Fruit fly (Drosophila melanogaster): ENCODE data around the gene rin.

rin gene

DNA sequence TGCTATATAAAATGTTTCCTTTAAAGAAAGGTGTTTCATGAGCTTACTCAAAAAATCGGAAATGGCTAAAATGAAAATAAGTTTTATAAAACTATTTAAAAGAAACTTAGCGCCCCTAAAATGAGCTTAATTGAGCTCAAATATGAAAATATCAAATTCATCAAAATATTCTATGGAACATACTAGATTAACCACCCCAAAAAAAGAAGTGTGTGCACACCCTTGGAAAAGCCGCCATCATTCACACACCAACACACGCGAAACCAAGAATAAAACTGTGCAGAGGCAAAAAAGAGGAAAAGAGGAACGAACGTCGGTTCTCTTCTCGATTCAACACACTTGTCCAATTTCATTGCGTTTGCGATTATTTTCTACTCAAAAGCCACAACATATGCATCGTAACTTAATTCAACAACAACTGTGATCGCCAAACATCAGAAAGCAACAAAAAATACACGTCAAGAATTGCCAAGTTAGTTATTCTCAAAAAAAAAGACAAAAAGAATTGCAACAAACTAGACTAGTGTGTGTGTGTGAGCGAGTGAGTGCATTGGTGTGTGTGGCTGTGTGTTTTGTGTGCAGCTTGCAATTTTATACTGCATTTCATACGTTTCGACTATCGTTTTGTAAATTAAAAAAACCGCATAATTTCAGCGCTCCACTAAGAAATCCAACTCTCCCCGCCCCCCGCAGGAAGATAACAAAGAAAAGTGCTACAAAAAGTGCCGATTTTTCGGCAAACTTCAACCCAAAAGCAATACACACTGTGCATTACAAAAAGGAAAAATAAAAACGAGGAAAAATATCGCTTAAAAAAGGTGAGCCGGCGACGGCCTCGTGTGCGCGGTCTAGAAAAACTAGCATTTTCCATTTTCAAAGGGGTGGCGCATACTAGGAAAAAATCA is at the start of gene rin:
TSS of gene rin (plus strand) at position 276 of the 905 bp plus-strand sequence.
- TF ChIP-seq CG13204 (GFP tag; optimal IDR thresholded peaks at IDR 0.05) = peak; percentile 20
- TF ChIP-seq CG10348 (GFP tag; IDR thresholded peaks at IDR 0.05) = no peak
- TF ChIP-seq CG15710 (tag; optimal IDR thresholded peaks at IDR 0.05) = peak; percentile 35
- no peak for TF ChIP-seq fd96Ca (GFP tag; IDR thresholded peaks at IDR 0.05)
- TF ChIP-seq gl (tag; optimal IDR thresholded peaks at IDR 0.05) = peak; percentile 78
- TF ChIP-seq CG8301 (tag; optimal IDR thresholded peaks at IDR 0.05) = peak; percentile 41
- TF ChIP-seq CG12605 (GFP tag; IDR thresholded peaks at IDR 0.05) = peak; percentile 41; the same call in 1 of the 2 replicates
- TF ChIP-seq CG32121 (GFP tag; IDR thresholded peaks at IDR 0.05) = peak; percentile 39; the same call in 1 of the 2 replicates
- TF ChIP-seq EcR (GFP tag; optimal IDR thresholded peaks at IDR 0.05) = peak; percentile 61
- peak; percentile 26 for TF ChIP-seq Pif1A (GFP tag; optimal IDR thresholded peaks at IDR 0.05)
- TF ChIP-seq CG34367 (tag; optimal IDR thresholded peaks at IDR 0.05) = peak; percentile 59
- no peak for TF ChIP-seq D1 (tag; optimal IDR thresholded peaks at IDR 0.05)
- TF ChIP-seq Ets98B (GFP tag; IDR thresholded peaks at IDR 0.05) = no peak
- 0 out of 3 replicates have a peak, but pooled peaks have one; percentile 15 for TF ChIP-seq CG4496 (GFP tag; IDR thresholded peaks at IDR 0.05)
- TF ChIP-seq CG8159 (tag; optimal IDR thresholded peaks at IDR 0.05) = peak; percentile 58
- no peak for TF ChIP-seq rn (GFP tag; IDR thresholded peaks at IDR 0.05)
- no peak for TF ChIP-seq CG9948 (tag; optimal IDR thresholded peaks at IDR 0.05)

DNA sequence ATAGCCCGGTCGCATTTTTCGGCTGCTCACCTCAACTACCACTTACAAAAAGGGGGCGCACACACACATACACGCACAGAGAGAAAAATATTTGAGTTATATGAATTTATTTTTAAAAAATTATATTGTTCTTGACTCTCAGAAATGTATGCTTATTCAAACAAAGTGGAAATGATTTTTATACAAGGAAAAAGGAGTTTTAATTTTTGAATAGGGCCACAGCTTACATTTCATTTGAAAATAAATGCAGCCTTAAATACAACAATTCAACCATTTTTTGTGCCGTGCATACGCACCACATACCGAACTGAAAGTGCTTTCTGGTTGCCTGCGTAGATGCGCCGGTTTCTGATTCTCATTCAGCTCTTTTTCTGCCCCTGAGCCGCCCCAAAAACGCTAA is 46.3 kb upstream of the rin start:
- TF ChIP-seq Ets98B (GFP tag; IDR thresholded peaks at IDR 0.05) (no peak), CG4496 (GFP tag; IDR thresholded peaks at IDR 0.05) (0 out of 3 replicates have a peak, but pooled peaks have one; percentile 28), CG12605 (GFP tag; IDR thresholded peaks at IDR 0.05) (no peak), CG32121 (GFP tag; IDR thresholded peaks at IDR 0.05) (no peak)

DNA sequence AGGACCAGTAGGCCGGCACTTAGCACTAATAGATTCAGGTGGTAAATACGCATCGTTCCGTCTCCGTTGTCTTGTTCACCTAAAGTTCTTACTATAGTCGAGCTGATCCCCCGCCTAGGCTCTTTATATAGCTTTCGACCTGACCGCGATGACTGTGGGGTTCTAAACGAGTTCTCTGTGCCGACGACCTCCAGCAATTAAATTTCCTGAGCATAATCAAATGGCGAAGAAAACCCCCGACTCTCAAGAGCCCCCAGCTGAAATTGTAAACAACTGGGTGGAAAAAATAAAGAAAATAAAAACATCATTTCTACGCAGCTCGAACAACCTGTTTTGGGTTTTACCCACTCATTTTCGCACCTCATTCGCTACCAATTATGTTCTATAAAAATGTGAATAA is 37.7 kb upstream of the rin start, which contains the start of gene CG9759:
TSS of gene CG9759 (minus strand) at position 101 of the 400 bp plus-strand sequence.
- TF ChIP-seq Ets98B (GFP tag; IDR thresholded peaks at IDR 0.05) (no peak), CG15710 (tag; optimal IDR thresholded peaks at IDR 0.05) (no peak), rn (GFP tag; IDR thresholded peaks at IDR 0.05) (no peak), CG10348 (GFP tag; IDR thresholded peaks at IDR 0.05) (no peak), CG4496 (GFP tag; IDR thresholded peaks at IDR 0.05) (no peak), CG8159 (tag; optimal IDR thresholded peaks at IDR 0.05) (no peak), CG17806 (tag; optimal IDR thresholded peaks at IDR 0.05) (no peak), EcR (GFP tag; optimal IDR thresholded peaks at IDR 0.05) (no peak), D1 (tag; optimal IDR thresholded peaks at IDR 0.05) (no peak), CG8301 (tag; optimal IDR thresholded peaks at IDR 0.05) (no peak), CG34367 (tag; optimal IDR thresholded peaks at IDR 0.05) (no peak), CG12605 (GFP tag; IDR thresholded peaks at IDR 0.05) (no peak)

DNA sequence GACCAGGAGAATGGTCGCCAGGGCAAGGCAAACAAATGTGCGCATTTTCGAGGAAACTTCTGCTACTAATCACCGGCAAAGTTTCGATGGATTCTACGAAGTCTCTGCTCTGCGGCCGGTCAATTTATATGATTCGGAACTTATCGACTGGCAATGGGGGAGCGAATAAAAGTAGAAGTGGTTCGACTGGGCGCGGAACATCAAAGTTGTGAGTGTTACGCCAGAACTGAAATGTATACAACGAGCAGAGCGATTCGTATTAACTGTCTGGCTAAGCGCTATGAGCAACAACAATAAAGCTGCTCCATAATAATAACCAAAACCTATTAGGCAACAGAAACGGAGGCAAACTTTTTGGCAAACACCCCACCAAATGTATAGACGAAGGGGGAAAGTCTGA is 34.5 kb upstream of the rin start, which contains the start of gene CG9757:
TSS of gene CG9757 (minus strand) at position 101 of the 400 bp plus-strand sequence.
- no peak for TF ChIP-seq fd96Ca (GFP tag; IDR thresholded peaks at IDR 0.05)
- TF ChIP-seq CG10348 (GFP tag; IDR thresholded peaks at IDR 0.05) = no peak
- no peak for TF ChIP-seq CG4496 (GFP tag; IDR thresholded peaks at IDR 0.05)
- no peak for TF ChIP-seq CG32121 (GFP tag; IDR thresholded peaks at IDR 0.05)
- TF ChIP-seq CG9948 (tag; optimal IDR thresholded peaks at IDR 0.05) = no peak
- no peak for TF ChIP-seq CG15710 (tag; optimal IDR thresholded peaks at IDR 0.05)
- TF ChIP-seq CG34367 (tag; optimal IDR thresholded peaks at IDR 0.05) = no peak
- TF ChIP-seq rn (GFP tag; IDR thresholded peaks at IDR 0.05) = no peak
- TF ChIP-seq CG8301 (tag; optimal IDR thresholded peaks at IDR 0.05) = no peak
- no peak for TF ChIP-seq EcR (GFP tag; optimal IDR thresholded peaks at IDR 0.05)
- TF ChIP-seq Pif1B (GFP tag; optimal IDR thresholded peaks at IDR 0.05) = no peak
- no peak for TF ChIP-seq Ets98B (GFP tag; IDR thresholded peaks at IDR 0.05)

DNA sequence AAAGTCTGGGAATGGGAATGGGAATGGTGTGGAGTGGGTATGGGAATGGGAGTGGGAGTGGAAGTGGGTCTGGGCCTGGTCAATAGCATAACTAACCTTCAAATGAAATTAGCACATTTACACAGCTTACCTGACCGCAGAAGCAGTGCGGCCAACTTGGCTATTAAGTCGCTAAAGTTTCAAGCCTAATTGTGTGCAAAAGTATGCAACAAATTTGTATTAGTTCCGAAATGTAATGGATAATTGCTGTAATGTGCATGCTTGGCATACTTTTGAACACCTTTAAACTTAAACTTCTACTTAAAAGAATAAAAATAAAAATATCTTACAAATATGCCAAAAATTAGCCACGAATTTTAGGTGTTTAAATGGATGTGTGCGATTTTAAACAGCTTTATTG is 31.8 kb upstream of the rin start:
- TF ChIP-seq CG15710 (tag; optimal IDR thresholded peaks at IDR 0.05) (no peak), CG8159 (tag; optimal IDR thresholded peaks at IDR 0.05) (no peak)

DNA sequence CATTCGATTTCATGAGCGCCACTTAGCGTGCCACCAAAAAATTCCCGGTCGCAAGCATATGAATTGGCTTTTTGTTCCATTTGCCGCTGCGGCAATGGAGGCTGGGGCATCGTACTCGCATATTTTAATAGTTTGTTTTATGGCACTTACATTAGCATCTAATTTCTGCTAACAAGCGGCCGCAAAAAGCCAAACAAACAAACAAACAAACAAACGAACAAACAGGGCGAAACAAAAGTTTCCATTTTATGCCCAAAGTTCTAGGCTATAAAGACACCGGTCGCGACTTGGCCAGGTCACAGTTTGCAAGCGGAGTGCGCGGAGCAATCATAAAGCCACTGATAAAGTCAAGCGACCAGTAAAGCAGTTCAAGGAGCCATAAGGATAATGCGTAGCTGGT is 31.2 kb upstream of the rin start, which contains the start of gene CG9269:
TSS of gene CG9269 (plus strand) at position 301 of the 400 bp plus-strand sequence.
- TF ChIP-seq CG14655 (GFP tag; optimal IDR thresholded peaks at IDR 0.05) = no peak
- no peak for TF ChIP-seq CG13204 (GFP tag; optimal IDR thresholded peaks at IDR 0.05)

DNA sequence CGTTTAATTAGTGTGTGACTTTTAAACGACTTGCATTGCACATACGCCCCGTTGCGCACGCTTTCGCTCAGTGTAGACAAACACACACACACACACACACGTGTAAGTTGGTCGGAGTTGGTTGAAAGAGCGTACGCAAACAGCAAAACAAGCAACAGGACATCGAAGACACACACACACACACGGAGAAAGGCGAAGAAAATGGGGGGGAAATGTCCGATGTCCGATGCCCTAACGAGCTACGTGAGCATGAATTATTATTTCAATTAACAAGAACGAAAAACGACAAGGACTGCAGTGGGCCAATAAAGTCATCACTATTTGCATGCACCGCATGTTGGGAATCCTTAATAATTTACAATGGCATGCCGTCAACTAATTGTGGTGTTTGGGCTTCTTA is 29.6 kb upstream of the rin start:
- TF ChIP-seq gl (tag; optimal IDR thresholded peaks at IDR 0.05) (no peak), fd96Ca (GFP tag; IDR thresholded peaks at IDR 0.05) (no peak), CG13204 (GFP tag; optimal IDR thresholded peaks at IDR 0.05) (no peak), CG12605 (GFP tag; IDR thresholded peaks at IDR 0.05) (no peak), rn (GFP tag; IDR thresholded peaks at IDR 0.05) (no peak), CG9948 (tag; optimal IDR thresholded peaks at IDR 0.05) (no peak), CG14655 (GFP tag; optimal IDR thresholded peaks at IDR 0.05) (no peak), CG10348 (GFP tag; IDR thresholded peaks at IDR 0.05) (no peak), CG4496 (GFP tag; IDR thresholded peaks at IDR 0.05) (no peak), CG8159 (tag; optimal IDR thresholded peaks at IDR 0.05) (no peak), CG34367 (tag; optimal IDR thresholded peaks at IDR 0.05) (no peak), CG32121 (GFP tag; IDR thresholded peaks at IDR 0.05) (no peak), Snoo (tag; optimal IDR thresholded peaks at IDR 0.05) (no peak), Ets98B (GFP tag; IDR thresholded peaks at IDR 0.05) (no peak), CG17806 (tag; optimal IDR thresholded peaks at IDR 0.05) (no peak), D1 (tag; optimal IDR thresholded peaks at IDR 0.05) (no peak), Pif1A (GFP tag; optimal IDR thresholded peaks at IDR 0.05) (no peak), EcR (GFP tag; optimal IDR thresholded peaks at IDR 0.05) (no peak), CG15710 (tag; optimal IDR thresholded peaks at IDR 0.05) (no peak)

Measured in whole organism, pupa.